Fruit fly (Drosophila melanogaster) whole organism, wandering third instar larva: ENCODE measurements around the gene Sulf1.
A peak's percentile ranks its signal among the peaks of the same experiment; 100 is the strongest.

ENCODE experiments used
- Abd-B ChIP-seq: fragments of >200 bp; optimal IDR thresholded peaks from 2 replicates; lab custom pipeline; 2017; ENCODE audit warnings: missing biosample characterization, missing genetic modification characterization
- Dfd ChIP-seq: fragments of >200 bp; optimal IDR thresholded peaks from 2 replicates; lab custom pipeline; 2017; ENCODE audit warnings: missing biosample characterization, missing genetic modification characterization
- Hnf4 ChIP-seq: fragments of 200-800 bp; sonication (Bioruptor generic); optimal IDR thresholded peaks from 2 replicates; lab custom pipeline; 2016; ENCODE audit warnings: missing biosample characterization, mild to moderate bottlenecking, missing genetic modification characterization
- Hr78 ChIP-seq: fragments of >200 bp; optimal IDR thresholded peaks from 2 replicates; lab custom pipeline; 2017; ENCODE audit warnings: missing biosample characterization, missing genetic modification characterization
- fru ChIP-seq: fragments of 200-800 bp; sonication (Bioruptor generic); optimal IDR thresholded peaks from 3 replicates; lab custom pipeline; 2016; ENCODE audit warnings: missing biosample characterization, mild to moderate bottlenecking, missing genetic modification characterization
- h ChIP-seq: fragments of 200-800 bp; sonication (Bioruptor generic); optimal IDR thresholded peaks from 3 replicates; lab custom pipeline; 2016; ENCODE audit warnings: missing biosample characterization, mild to moderate bottlenecking, missing genetic modification characterization
- jim ChIP-seq: fragments of 175-275, 200-325 bp; sonication (Bioruptor generic); optimal IDR thresholded peaks from 2 replicates; lab custom pipeline; 2016; ENCODE audit warnings: missing biosample characterization, mild to moderate bottlenecking, missing genetic modification characterization
- pan ChIP-seq: fragments of >200 bp; optimal IDR thresholded peaks from 2 replicates; lab custom pipeline; 2017
- usp ChIP-seq: fragments of >200 bp; optimal IDR thresholded peaks from 2 replicates; lab custom pipeline; 2017; ENCODE audit warnings: missing biosample characterization, missing genetic modification characterization

- TF ChIP-seq Abd-B (no peak), jim (GFP tag; lab: Kevin White, UChicago) (peak; percentile 80), fru (GFP tag; lab: Kevin White, UChicago) (peak; percentile 10), Dfd (GFP tag; lab: Kevin White, UChicago) (no peak), h (GFP tag; lab: Kevin White, UChicago) (peak; percentile 55), usp (GFP tag; lab: Kevin White, UChicago) (no peak), Hnf4 (GFP tag; lab: Kevin White, UChicago) (peak; percentile 62), pan (lab: Kevin White, UChicago) (no peak), Hr78 (GFP tag; lab: Kevin White, UChicago) (no peak)
Measured at dm6 chr3R:16282080-16282690, 57.2 kb downstream of the Sulf1 start.
